Worm (Caenorhabditis elegans) whole organism, L1 larva: ENCODE data around the gene spch-1.

ENCODE experiments used
- C04F5.9 ChIP-seq: sonication (generic microtip); optimal IDR thresholded peaks from 2 replicates; lab custom pipeline; 2016; ENCODE audit warnings: missing genetic modification characterization, missing compliant biosample characterization
- C34B4.2 ChIP-seq: sonication (generic microtip); optimal IDR thresholded peaks from 2 replicates; lab custom pipeline; 2017; ENCODE audit warnings: mild to moderate bottlenecking, missing genetic modification characterization, missing compliant biosample characterization
- aha-1 ChIP-seq: fragments of 150-350 bp; optimal IDR thresholded peaks from 2 replicates; lab custom pipeline; 2014; ENCODE audit warnings: missing biosample characterization, missing genetic modification characterization
- alr-1 ChIP-seq: fragments of 200-800 bp; sonication (Bioruptor generic); optimal IDR thresholded peaks from 2 replicates; lab custom pipeline; 2018; ENCODE audit warnings: borderline replicate concordance, mild to moderate bottlenecking, missing genetic modification characterization, missing compliant biosample characterization
- ama-1 ChIP-seq: fragments of 150-350 bp; optimal IDR thresholded peaks from 2 replicates; lab custom pipeline; 2014
- dpl-1 ChIP-seq, 3 experiments: fragments of 150-350 bp in 2 of 3; sonication (generic microtip) in 1 of 3; optimal IDR thresholded peaks; 2 replicates each; lab custom pipeline; 2014 to 2017; ENCODE audit warnings: missing biosample characterization in 3 of 3, missing genetic modification characterization in 3 of 3, missing genetic modification reagents in 3 of 3
- efl-1 ChIP-seq, 4 experiments: fragments of 150-350 bp; optimal IDR thresholded peaks in 3 of 4; peaks in 1 of 4; 1 replicate in 1 of 4; 2 replicates in 3 of 4; lab custom pipeline; 2014; ENCODE audit warnings: missing biosample characterization in 2 of 4, missing genetic modification characterization in 2 of 4, missing genetic modification reagents in 2 of 4
- egl-13 ChIP-seq: sonication (generic microtip); optimal IDR thresholded peaks from 2 replicates; lab custom pipeline; 2016; ENCODE audit warnings: missing genotype, missing genetic modification reagents, missing genetic modification characterization, missing compliant biosample characterization
- elt-2 ChIP-seq: sonication (generic microtip); optimal IDR thresholded peaks from 2 replicates; lab custom pipeline; 2016; ENCODE audit warnings: missing genetic modification characterization, mild to moderate bottlenecking, inconsistent platforms, missing compliant biosample characterization, missing genetic modification reagents
- ets-5 ChIP-seq: fragments of 200-800 bp; sonication (Bioruptor generic); IDR thresholded peaks from 2 replicates; pipeline ENCODE4 v1.3.6; 2022; ENCODE audit warnings: missing genetic modification characterization, missing compliant biosample characterization
- fkh-10 ChIP-seq: sonication (generic microtip); optimal IDR thresholded peaks from 2 replicates; lab custom pipeline; 2017; ENCODE audit warnings: missing biosample characterization, missing genetic modification reagents, missing genetic modification characterization
- fkh-8 ChIP-seq: sonication (generic microtip); optimal IDR thresholded peaks from 2 replicates; lab custom pipeline; 2016; ENCODE audit warnings: mild to moderate bottlenecking, missing genetic modification characterization, missing compliant biosample characterization
- grh-1 ChIP-seq: fragments of 200-800 bp; sonication (Bioruptor generic); IDR thresholded peaks from 2 replicates; pipeline ENCODE4 v1.3.6; 2022; ENCODE audit warnings: missing genetic modification reagents, missing genetic modification characterization, missing compliant biosample characterization
- hlh-4 ChIP-seq: sonication (generic microtip); optimal IDR thresholded peaks from 2 replicates; lab custom pipeline; 2016; ENCODE audit warnings: mild to moderate bottlenecking, missing genetic modification characterization, missing compliant biosample characterization
- hpl-2 ChIP-seq: fragments of 150-350 bp; optimal IDR thresholded peaks from 2 replicates; lab custom pipeline; 2014; ENCODE audit warnings: missing biosample characterization, missing genetic modification reagents, missing genetic modification characterization
- irx-1 ChIP-seq: sonication (generic microtip); optimal IDR thresholded peaks from 2 replicates; lab custom pipeline; 2016; ENCODE audit warnings: missing genetic modification characterization, missing compliant biosample characterization
- isw-1 ChIP-seq: fragments of 200-800 bp; sonication (Bioruptor generic); IDR thresholded peaks from 2 replicates; pipeline ENCODE4 v1.3.6; 2022; ENCODE audit warnings: missing genetic modification characterization, missing compliant biosample characterization
- jun-1 ChIP-seq: fragments of 150-350 bp; optimal IDR thresholded peaks from 2 replicates; lab custom pipeline; 2014; ENCODE audit warnings: missing biosample characterization, missing genetic modification reagents, missing genetic modification characterization
- lin-39 ChIP-seq: fragments of 150-350 bp; optimal IDR thresholded peaks from 2 replicates; lab custom pipeline; 2014; ENCODE audit warnings: missing biosample characterization, missing genetic modification reagents, missing genetic modification characterization
- lir-3 ChIP-seq: sonication (generic microtip); optimal IDR thresholded peaks from 2 replicates; lab custom pipeline; 2016; ENCODE audit warnings: mild to moderate bottlenecking, missing genetic modification characterization, moderate library complexity, missing compliant biosample characterization; ENCODE audit not compliant: poor library complexity
- mdl-1 ChIP-seq, 2 experiments: fragments of 150-350 bp; optimal IDR thresholded peaks; 2 replicates each; lab custom pipeline; 2014 to 2017; ENCODE audit warnings: missing biosample characterization in 2 of 2, missing genetic modification characterization in 2 of 2, inconsistent platforms in 1 of 2
- mep-1 ChIP-seq: fragments of 150-350 bp; optimal IDR thresholded peaks from 2 replicates; lab custom pipeline; 2014; ENCODE audit warnings: missing biosample characterization, missing genetic modification characterization
- nhr-19 ChIP-seq: fragments of 200-800 bp; sonication (Bioruptor generic); conservative IDR thresholded peaks from 2 replicates; pipeline ENCODE4 v1.3.6; 2022; ENCODE audit warnings: missing genetic modification characterization, missing compliant biosample characterization
- nhr-28 ChIP-seq: fragments of 150-350 bp; optimal IDR thresholded peaks from 2 replicates; lab custom pipeline; 2014; ENCODE audit warnings: missing biosample characterization, missing genetic modification characterization
- nhr-76 ChIP-seq: sonication (generic microtip); optimal IDR thresholded peaks from 2 replicates; lab custom pipeline; 2017; ENCODE audit warnings: missing biosample characterization, missing genetic modification characterization
- nhr-77 ChIP-seq: fragments of 150-350 bp; optimal IDR thresholded peaks from 2 replicates; lab custom pipeline; 2014; ENCODE audit warnings: missing biosample characterization, missing genetic modification characterization
- nhr-84 ChIP-seq: sonication (generic microtip); optimal IDR thresholded peaks from 2 replicates; lab custom pipeline; 2017; ENCODE audit warnings: missing biosample characterization, missing genetic modification characterization
- nhr-85 ChIP-seq: sonication (generic microtip); peaks from one replicate; lab custom pipeline; 2016; ENCODE audit warnings: missing genetic modification characterization, inconsistent platforms, missing compliant biosample characterization
- nhr-90 ChIP-seq: sonication (generic microtip); optimal IDR thresholded peaks from 2 replicates; lab custom pipeline; 2016; ENCODE audit warnings: mild to moderate bottlenecking, missing genetic modification characterization, missing compliant biosample characterization; ENCODE audit not compliant: poor library complexity
- snpc-4 ChIP-seq: fragments of 150-350 bp; optimal IDR thresholded peaks from 2 replicates; lab custom pipeline; 2014; ENCODE audit warnings: missing biosample characterization, missing genetic modification characterization
- snu-23 ChIP-seq: sonication (generic microtip); optimal IDR thresholded peaks from 2 replicates; lab custom pipeline; 2016; ENCODE audit warnings: missing genetic modification characterization, missing compliant biosample characterization
- sox-4 ChIP-seq: sonication (generic microtip); optimal IDR thresholded peaks from 2 replicates; lab custom pipeline; 2016; ENCODE audit warnings: missing genetic modification characterization, missing compliant biosample characterization
- tlp-1 ChIP-seq: fragments of 150-350 bp; optimal IDR thresholded peaks from 2 replicates; lab custom pipeline; 2014; ENCODE audit warnings: missing biosample characterization, missing genetic modification characterization
- unc-130 ChIP-seq: fragments of 150-350 bp; optimal IDR thresholded peaks from 2 replicates; lab custom pipeline; 2017; ENCODE audit warnings: missing biosample characterization, missing genetic modification characterization, inconsistent platforms
- unc-62 ChIP-seq: fragments of 150-350 bp; optimal IDR thresholded peaks from 2 replicates; lab custom pipeline; 2014; ENCODE audit warnings: missing biosample characterization, missing genetic modification reagents, missing genetic modification characterization
- unc-86 ChIP-seq: sonication (generic microtip); optimal IDR thresholded peaks from 2 replicates; lab custom pipeline; 2016; ENCODE audit warnings: missing genetic modification characterization, missing compliant biosample characterization
- unc-98 ChIP-seq: fragments of 200-800 bp; sonication (Bioruptor generic); IDR thresholded peaks from 2 replicates; pipeline ENCODE4 v1.3.6; 2022; ENCODE audit warnings: missing genetic modification characterization, missing compliant biosample characterization
- zag-1 ChIP-seq: fragments of 150-350 bp; optimal IDR thresholded peaks from 2 replicates; lab custom pipeline; 2014; ENCODE audit warnings: missing biosample characterization, missing genetic modification characterization
- zip-4 ChIP-seq: fragments of 200-800 bp; sonication (Bioruptor generic); optimal IDR thresholded peaks from 2 replicates; lab custom pipeline; 2018; ENCODE audit warnings: mild to moderate bottlenecking, missing genetic modification characterization, moderate library complexity, missing compliant biosample characterization
- ztf-4 ChIP-seq: fragments of 150-350 bp; optimal IDR thresholded peaks from 2 replicates; lab custom pipeline; 2014; ENCODE audit warnings: missing biosample characterization, missing genetic modification characterization

Gene spch-1

ce11 chrIV:10128906-10129386, 17.6 kb upstream of the spch-1 start, which contains the start of the genes gtbp-1 and K08F4.3 (continued):
- no peak for TF ChIP-seq tlp-1 (tag; lab: Kevin White, UChicago)
- TF ChIP-seq grh-1: peak; percentile 38; the same call in 1 of the 2 replicates
- TF ChIP-seq zip-4 (GFP tag; lab: Kevin White, UChicago): no peak
- TF ChIP-seq egl-13: no peak
- TF ChIP-seq hpl-2: no peak
- TF ChIP-seq jun-1: peak; percentile 53
- peak; percentile 49 for TF ChIP-seq unc-130 (tag; lab: Kevin White, UChicago)
- no peak for TF ChIP-seq hlh-4
- TF ChIP-seq sox-4 (tag; lab: Kevin White, UChicago): no peak
- TF ChIP-seq fkh-10 (GFP tag; lab: Kevin White, UChicago): no peak
- peak; percentile 45 for TF ChIP-seq nhr-90
- TF ChIP-seq, all 84 proteins: peak for 38

- TF ChIP-seq irx-1 (no peak), nhr-28 (tag; lab: Kevin White, UChicago) (no peak), mdl-1 (tag; optimal IDR thresholded peaks at IDR 0.05; lab: Kevin White, UChicago) (no peak), nhr-76 (no peak), ztf-4 (tag; lab: Kevin White, UChicago) (no peak), unc-62 (no peak), elt-2 (tag; lab: Kevin White, UChicago) (no peak)
Measured at ce11 chrIV:10128446-10128845, 17.1 kb upstream of the spch-1 start.

- TF ChIP-seq unc-86 (tag; lab: Kevin White, UChicago): no peak
- no peak for TF ChIP-seq tlp-1 (tag; lab: Kevin White, UChicago)
- TF ChIP-seq aha-1 (tag; lab: Kevin White, UChicago): no peak
- no peak for TF ChIP-seq hpl-2
- TF ChIP-seq dpl-1 (GFP tag; optimal IDR thresholded peaks at IDR 0.05; lab: Kevin White, UChicago): no peak
- TF ChIP-seq C34B4.2 (tag; lab: Kevin White, UChicago): no peak
- TF ChIP-seq efl-1 (optimal IDR thresholded peaks at IDR 0.05; lab: Kevin White, UChicago): no peak
- no peak for TF ChIP-seq efl-1 (GFP tag; optimal IDR thresholded peaks at IDR 0.05 in 1 of 2; lab: Kevin White, UChicago)
- TF ChIP-seq elt-2 (tag; lab: Kevin White, UChicago): no peak
- no peak for TF ChIP-seq unc-98 (GFP tag; lab: Robert Waterston, UW)
- TF ChIP-seq nhr-28 (tag; lab: Kevin White, UChicago): no peak
- TF ChIP-seq alr-1 (tag; lab: Kevin White, UChicago): no peak
- TF ChIP-seq fkh-8 (tag; lab: Kevin White, UChicago): no peak
- no peak for TF ChIP-seq fkh-10 (GFP tag; lab: Kevin White, UChicago)
- no peak for TF ChIP-seq nhr-77 (tag; lab: Kevin White, UChicago)
- no peak for TF ChIP-seq mep-1
- TF ChIP-seq ets-5 (GFP tag; lab: Robert Waterston, UW): no peak
- TF ChIP-seq lin-39 (tag; lab: Kevin White, UChicago): no peak
- TF ChIP-seq nhr-76: no peak
- no peak for TF ChIP-seq sox-4 (tag; lab: Kevin White, UChicago)
- TF ChIP-seq jun-1: no peak
Measured at ce11 chrIV:10126544-10126943, 15.2 kb upstream of the spch-1 start, which contains the start of gene ctf-18. Gene ctf-18, minus strand, starts transcription at chrIV:10126644.

- TF ChIP-seq aha-1 (tag; lab: Kevin White, UChicago) (no peak), elt-2 (tag; lab: Kevin White, UChicago) (no peak), nhr-85 (tag; lab: Kevin White, UChicago) (no peak), hlh-4 (no peak), snu-23 (GFP tag; lab: Kevin White, UChicago) (no peak), C34B4.2 (tag; lab: Kevin White, UChicago) (no peak), unc-98 (GFP tag; lab: Robert Waterston, UW) (no peak), ama-1 (no peak), snpc-4 (no peak), fkh-10 (GFP tag; lab: Kevin White, UChicago) (no peak), isw-1 (no peak), nhr-84 (tag; lab: Kevin White, UChicago) (no peak), nhr-19 (GFP tag; lab: Robert Waterston, UW) (no peak), lir-3 (tag; lab: Kevin White, UChicago) (no peak), C04F5.9 (tag; lab: Kevin White, UChicago) (no peak), zag-1 (tag; lab: Kevin White, UChicago) (no peak)
Measured at ce11 chrIV:10122205-10122604, 10.9 kb upstream of the spch-1 start, which contains the start of gene irld-21. Gene irld-21, minus strand, starts transcription at chrIV:10122305.
